Fruit fly (Drosophila melanogaster) whole organism, adult: ENCODE measurements around the gene CG9471.

Experiments used
- CG11617 ChIP-seq: fragments of 200-800 bp; sonication (Bioruptor generic); optimal IDR thresholded peaks from 2 replicates; lab custom pipeline; 2017; ENCODE audit warnings: mild to moderate bottlenecking, missing biosample characterization, missing genetic modification reagents, missing genetic modification characterization
- CG12768 ChIP-seq: fragments of 200-800 bp; sonication (Bioruptor generic); optimal IDR thresholded peaks from 2 replicates; lab custom pipeline; 2017; ENCODE audit warnings: missing biosample characterization, missing genetic modification characterization, mild to moderate bottlenecking, moderate library complexity, missing genetic modification reagents
- CG14711 ChIP-seq: fragments of 200-800 bp; sonication (Bioruptor generic); optimal IDR thresholded peaks from 2 replicates; lab custom pipeline; 2018; ENCODE audit warnings: missing biosample characterization, mild to moderate bottlenecking, missing genetic modification characterization, moderate library complexity
- CG1620 ChIP-seq: fragments of 200-800 bp; sonication (Bioruptor generic); optimal IDR thresholded peaks from 2 replicates; lab custom pipeline; 2016; ENCODE audit warnings: missing biosample characterization, missing genetic modification characterization
- CG33017 ChIP-seq: fragments of 200-800 bp; sonication (Bioruptor generic); optimal IDR thresholded peaks from 2 replicates; lab custom pipeline; 2018; ENCODE audit warnings: missing biosample characterization, mild to moderate bottlenecking, missing genetic modification characterization, moderate library complexity
- CG5204 ChIP-seq: fragments of 200-800 bp; sonication (Bioruptor generic); optimal IDR thresholded peaks from 2 replicates; lab custom pipeline; 2016; ENCODE audit warnings: missing biosample characterization, missing genetic modification characterization
- CG7045 ChIP-seq: fragments of 200-800 bp; sonication (Bioruptor generic); optimal IDR thresholded peaks from 2 replicates; lab custom pipeline; 2017; ENCODE audit warnings: missing biosample characterization, mild to moderate bottlenecking, missing genetic modification characterization
- CG7101 ChIP-seq: fragments of 200-800 bp; sonication (Bioruptor generic); optimal IDR thresholded peaks from 2 replicates; lab custom pipeline; 2018; ENCODE audit warnings: missing biosample characterization, mild to moderate bottlenecking, missing genetic modification characterization, moderate library complexity
- Clk ChIP-seq: fragments of 200-800 bp; sonication (Bioruptor generic); optimal IDR thresholded peaks from 2 replicates; lab custom pipeline; 2017; ENCODE audit warnings: missing biosample characterization, missing genetic modification characterization
- Crg-1 ChIP-seq: fragments of 200-800 bp; sonication (Bioruptor generic); optimal IDR thresholded peaks from 2 replicates; lab custom pipeline; 2016; ENCODE audit warnings: missing biosample characterization, missing genetic modification characterization
- Hr96 ChIP-seq: fragments of 200-800 bp; sonication (Bioruptor generic); optimal IDR thresholded peaks from 2 replicates; lab custom pipeline; 2016; ENCODE audit warnings: missing biosample characterization, missing genetic modification characterization
- Mnt ChIP-seq: fragments of 200-800 bp; sonication (Bioruptor generic); optimal IDR thresholded peaks from 2 replicates; lab custom pipeline; 2016; ENCODE audit warnings: missing biosample characterization, mild to moderate bottlenecking, missing genetic modification characterization
- bab1 ChIP-seq: fragments of 200-800 bp; sonication (Bioruptor generic); optimal IDR thresholded peaks from 3 replicates; lab custom pipeline; 2019; ENCODE audit warnings: missing biosample characterization, mild to moderate bottlenecking, missing genetic modification characterization, moderate library complexity
- cic ChIP-seq: fragments of 200-800 bp; sonication (Bioruptor generic); optimal IDR thresholded peaks from 2 replicates; lab custom pipeline; 2017; ENCODE audit warnings: missing biosample characterization, mild to moderate bottlenecking, missing genetic modification characterization, moderate library complexity
- cnc ChIP-seq, 2 experiments: fragments of >200 bp; optimal IDR thresholded peaks; 2 replicates each; lab custom pipeline; 2017
- kay ChIP-seq: fragments of 200-800 bp; sonication (Bioruptor generic); peaks from one replicate; lab custom pipeline; 2016; ENCODE audit warnings: missing biosample characterization, missing genetic modification characterization, borderline replicate concordance
- ovo ChIP-seq: fragments of 200-800 bp; sonication (Bioruptor generic); optimal IDR thresholded peaks from 2 replicates; lab custom pipeline; 2016; ENCODE audit warnings: missing biosample characterization, missing genetic modification characterization
- pad ChIP-seq: fragments of 200-800 bp; sonication (Bioruptor generic); optimal IDR thresholded peaks from 3 replicates; lab custom pipeline; 2017; ENCODE audit warnings: missing biosample characterization, missing genetic modification characterization, mild to moderate bottlenecking, moderate library complexity, missing genetic modification reagents
- tj ChIP-seq: fragments of 200-800 bp; sonication (Bioruptor generic); optimal IDR thresholded peaks from 3 replicates; lab custom pipeline; 2017; ENCODE audit warnings: missing biosample characterization, mild to moderate bottlenecking, missing genetic modification characterization, moderate library complexity
- toe ChIP-seq: fragments of 200-800 bp; sonication (Bioruptor generic); optimal IDR thresholded peaks from 2 replicates; lab custom pipeline; 2016; ENCODE audit warnings: missing biosample characterization, missing genetic modification characterization

Gene CG9471

DNA sequence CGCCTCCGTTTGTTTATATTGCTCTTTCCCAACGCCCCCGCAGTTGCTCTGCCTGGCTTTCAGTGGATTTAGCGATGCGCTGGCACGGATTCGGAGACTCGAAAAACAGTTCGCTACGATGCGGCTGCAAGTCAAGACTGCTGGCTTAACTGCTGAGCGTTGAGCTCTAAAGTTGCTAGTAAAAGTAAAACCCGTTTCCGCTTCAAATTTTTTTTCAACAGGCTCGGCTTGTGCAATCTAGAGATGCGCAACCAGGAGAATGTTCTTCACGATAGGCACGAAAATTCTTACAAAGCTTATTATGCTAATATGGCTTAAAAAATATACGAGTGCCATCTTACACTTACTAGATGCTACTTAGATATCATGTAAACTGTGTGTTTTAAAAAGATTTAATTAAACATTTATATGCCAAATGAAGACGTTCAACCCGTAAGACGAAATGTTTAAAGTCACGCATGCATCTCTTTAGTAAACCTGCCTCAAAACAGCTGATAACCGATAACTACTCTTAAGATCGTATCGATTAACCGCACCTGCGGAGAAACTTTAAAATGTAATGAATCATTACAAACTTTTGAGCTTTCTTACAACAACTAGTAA is 24.0 kb downstream of the CG9471 start, which contains the start of gene CG12948:
CG12948 (minus strand) TSS at position 473 of the 603 bp plus-strand sequence.
- no peak for TF ChIP-seq CG5204 (GFP tag; lab: Kevin White, UChicago)
- TF ChIP-seq Mnt: peak; percentile 61
- no peak for TF ChIP-seq Clk (GFP tag; lab: Kevin White, UChicago)
- TF ChIP-seq toe (GFP tag; lab: Kevin White, UChicago): no peak
- peak; percentile 9 for TF ChIP-seq cic (GFP tag; lab: Kevin White, UChicago)
- peak; percentile 36 for TF ChIP-seq CG12768 (GFP tag; lab: Kevin White, UChicago)
- TF ChIP-seq CG11617 (GFP tag; lab: Kevin White, UChicago): peak; percentile 61
- peak; percentile 68 for TF ChIP-seq bab1 (GFP tag; lab: Kevin White, UChicago)
- TF ChIP-seq CG7045: peak; percentile 27
- peak; percentile 64 for TF ChIP-seq CG33017 (tag; lab: Kevin White, UChicago)
- TF ChIP-seq CG14711 (tag; lab: Kevin White, UChicago): peak; percentile 63
- peak; percentile 43 for TF ChIP-seq tj (GFP tag; lab: Kevin White, UChicago)
- peak; percentile 77 for TF ChIP-seq CG7101 (tag; lab: Kevin White, UChicago)
- no peak for TF ChIP-seq ovo (GFP tag; lab: Kevin White, UChicago)
- TF ChIP-seq pad (GFP tag; lab: Kevin White, UChicago): peak; percentile 40
- no peak for TF ChIP-seq Hr96 (GFP tag; lab: Kevin White, UChicago)
- TF ChIP-seq Crg-1 (GFP tag; lab: Kevin White, UChicago): peak; percentile 43
- TF ChIP-seq CG1620 (GFP tag; lab: Kevin White, UChicago): peak; percentile 65
- no peak for TF ChIP-seq cnc (optimal IDR thresholded peaks at IDR 0.05; lab: Kevin White, UChicago)

DNA sequence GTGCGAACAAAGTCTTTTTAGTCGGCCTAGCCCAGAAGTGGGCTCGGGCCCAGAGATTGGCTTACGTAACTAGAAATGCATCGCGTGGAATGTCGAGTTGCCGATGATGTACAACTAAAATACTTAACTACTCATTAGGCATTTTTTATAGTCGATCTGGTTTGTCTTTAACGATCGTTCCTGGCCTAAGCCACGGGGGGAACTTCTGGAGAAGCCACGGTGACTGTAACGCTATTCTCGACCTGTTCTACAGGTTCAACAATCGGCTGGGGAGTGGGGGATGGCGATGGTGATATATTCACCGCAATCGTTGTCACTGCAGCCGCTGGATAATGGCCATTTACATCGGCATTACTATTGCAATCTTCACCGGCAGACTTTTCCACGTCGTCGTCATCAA is 25.1 kb downstream of the CG9471 start, which contains the start of gene CG34409:
CG34409 (minus strand) TSS at position 101 of the 400 bp plus-strand sequence.
- TF ChIP-seq Hr96 (GFP tag; lab: Kevin White, UChicago) (no peak), CG11617 (GFP tag; lab: Kevin White, UChicago) (no peak)

DNA sequence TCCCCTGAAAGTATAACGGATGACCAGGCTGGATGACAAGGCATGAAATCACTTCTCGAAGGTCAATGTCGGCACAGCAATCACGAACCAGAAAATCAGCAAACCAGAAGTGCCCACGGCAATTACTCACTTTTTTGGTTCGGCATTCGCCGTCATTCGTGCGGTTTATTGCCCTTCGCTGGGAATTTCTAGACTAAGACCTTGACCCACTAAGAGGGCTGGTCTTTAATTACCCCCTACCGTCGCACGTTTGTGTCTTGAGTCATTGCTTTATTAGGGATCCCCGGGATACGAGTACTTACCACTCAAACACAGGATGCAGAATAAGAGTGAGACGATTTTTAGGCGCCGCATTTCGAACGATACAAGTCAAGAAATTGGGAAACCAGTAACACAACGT is 25.9 kb downstream of the CG9471 start:
- TF ChIP-seq CG7045 (no peak), Mnt (no peak), bab1 (GFP tag; lab: Kevin White, UChicago) (no peak), CG5204 (GFP tag; lab: Kevin White, UChicago) (no peak), CG11617 (GFP tag; lab: Kevin White, UChicago) (no peak)

dm6 chr3R:9743995-9744394 is 27.3 kb downstream of the CG9471 start:
- TF ChIP-seq CG12768 (GFP tag; lab: Kevin White, UChicago) (no peak), CG7101 (tag; lab: Kevin White, UChicago) (no peak), Mnt (no peak), CG7045 (no peak), bab1 (GFP tag; lab: Kevin White, UChicago) (no peak), CG11617 (GFP tag; lab: Kevin White, UChicago) (no peak), CG14711 (tag; lab: Kevin White, UChicago) (no peak), CG1620 (GFP tag; lab: Kevin White, UChicago) (no peak), tj (GFP tag; lab: Kevin White, UChicago) (no peak), Crg-1 (GFP tag; lab: Kevin White, UChicago) (no peak), ovo (GFP tag; lab: Kevin White, UChicago) (no peak), toe (GFP tag; lab: Kevin White, UChicago) (no peak), CG33017 (tag; lab: Kevin White, UChicago) (no peak), CG5204 (GFP tag; lab: Kevin White, UChicago) (no peak), pad (GFP tag; lab: Kevin White, UChicago) (no peak), Clk (GFP tag; lab: Kevin White, UChicago) (no peak), cic (GFP tag; lab: Kevin White, UChicago) (no peak), cnc (optimal IDR thresholded peaks at IDR 0.05; lab: Kevin White, UChicago) (no peak), kay (GFP tag; lab: Kevin White, UChicago) (no peak), Hr96 (GFP tag; lab: Kevin White, UChicago) (no peak)

- TF ChIP-seq tj (GFP tag; lab: Kevin White, UChicago): no peak
- no peak for TF ChIP-seq CG14711 (tag; lab: Kevin White, UChicago)
- TF ChIP-seq CG1620 (GFP tag; lab: Kevin White, UChicago): no peak
- TF ChIP-seq bab1 (GFP tag; lab: Kevin White, UChicago): no peak
- no peak for TF ChIP-seq CG7101 (tag; lab: Kevin White, UChicago)
- TF ChIP-seq pad (GFP tag; lab: Kevin White, UChicago): no peak
- no peak for TF ChIP-seq ovo (GFP tag; lab: Kevin White, UChicago)
- TF ChIP-seq CG11617 (GFP tag; lab: Kevin White, UChicago): no peak
- TF ChIP-seq kay (GFP tag; lab: Kevin White, UChicago): no peak
Observed at dm6 chr3R:9743217-9743616, 28.1 kb downstream of the CG9471 start, which contains the start of gene CG31415. Gene CG31415, plus strand, starts transcription at chr3R:9743517.

DNA sequence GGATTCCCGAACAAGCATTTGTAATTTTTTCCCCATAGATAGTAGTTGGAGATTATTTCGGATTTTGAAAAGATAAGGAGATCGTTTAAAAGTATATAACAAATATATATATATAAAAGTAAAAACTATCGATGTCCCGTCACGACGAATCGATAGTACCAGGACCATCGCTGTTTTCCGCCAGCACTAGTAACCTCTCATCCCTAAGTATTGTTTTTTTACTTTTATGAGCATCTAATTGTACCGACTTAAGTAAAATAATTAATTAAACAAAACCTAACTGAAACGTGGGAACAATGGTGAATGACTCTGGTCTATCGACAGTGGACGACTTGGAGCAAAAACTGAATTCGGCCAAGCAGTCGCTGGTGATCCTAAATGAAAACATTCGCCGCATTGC is 30.6 kb downstream of the CG9471 start, which contains the start of gene Pnn:
Pnn (plus strand) TSS at position 187 of the 400 bp plus-strand sequence.
- TF ChIP-seq CG11617 (GFP tag; lab: Kevin White, UChicago) (peak; percentile 10), Mnt (peak; percentile 12), CG7101 (tag; lab: Kevin White, UChicago) (peak; percentile 2), CG1620 (GFP tag; lab: Kevin White, UChicago) (no peak), toe (GFP tag; lab: Kevin White, UChicago) (no peak), kay (GFP tag; lab: Kevin White, UChicago) (peak; percentile 58)
